Worm (Caenorhabditis elegans) whole organism, L3 larva: ENCODE data around the gene nos-2.

Source experiments
- daf-12 ChIP-seq: fragments of 150-350 bp; optimal IDR thresholded peaks from 2 replicates; lab custom pipeline; 2014; ENCODE audit warnings: missing biosample characterization, missing genetic modification reagents, missing genetic modification characterization
- lin-39 ChIP-seq: fragments of 150-350 bp; optimal IDR thresholded peaks from 2 replicates; lab custom pipeline; 2018; ENCODE audit warnings: missing biosample characterization, missing genetic modification reagents, missing genetic modification characterization
- nhr-11 ChIP-seq: fragments of 150-350 bp; optimal IDR thresholded peaks from 2 replicates; lab custom pipeline; 2014; ENCODE audit warnings: missing biosample characterization, missing genetic modification characterization
- ztf-4 ChIP-seq: fragments of 150-350 bp; optimal IDR thresholded peaks from 2 replicates; lab custom pipeline; 2014; ENCODE audit warnings: missing biosample characterization, missing genetic modification characterization

DNA sequence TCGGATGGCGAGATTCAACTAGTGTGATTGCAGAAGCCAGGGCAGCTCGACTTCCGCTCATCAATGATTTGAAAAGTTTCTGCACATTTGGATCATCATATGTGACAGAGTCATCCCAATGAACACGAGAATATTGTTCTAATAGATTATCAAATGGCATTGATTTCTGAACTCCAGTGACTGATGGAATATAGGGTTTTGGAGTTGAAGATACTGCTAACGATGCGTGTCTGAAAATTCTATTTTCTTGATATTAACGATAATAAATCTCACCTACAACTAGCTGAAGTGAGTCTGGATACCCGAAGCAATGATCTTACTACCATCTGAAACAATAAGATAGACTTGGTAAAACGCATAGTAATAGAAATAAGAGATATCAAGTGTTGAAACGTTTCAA is 35.4 kb downstream of the nos-2 start, which contains the start of gene mmaa-1:
- TF ChIP-seq lin-39 (tag; lab: Kevin White, UChicago), result no peak
- TF ChIP-seq daf-12 (tag; lab: Kevin White, UChicago), result no peak
- TF ChIP-seq nhr-11, result no peak
- TF ChIP-seq ztf-4 (tag; lab: Kevin White, UChicago), result no peak
